Worm (Caenorhabditis elegans) whole organism, mixed stage, embryonic: ENCODE results near the gene F39B3.3.
A peak's percentile ranks its signal among the peaks of the same experiment; 100 is the strongest.

Experiments used
- M03D4.4 ChIP-seq: sonication (generic microtip); optimal IDR thresholded peaks from 2 replicates; lab custom pipeline; 2017; ENCODE audit warnings: mild to moderate bottlenecking, missing genetic modification characterization, missing compliant biosample characterization
- bed-3 ChIP-seq: fragments of 200-800 bp; sonication (Bioruptor generic); optimal IDR thresholded peaks from 3 replicates; lab custom pipeline; 2018; ENCODE audit warnings: mild to moderate bottlenecking, missing genetic modification characterization, moderate library complexity, missing compliant biosample characterization
- blmp-1 ChIP-seq: fragments of 150-350 bp; optimal IDR thresholded peaks from 2 replicates; lab custom pipeline; 2014; ENCODE audit warnings: missing biosample characterization, missing genetic modification characterization
- ceh-39 ChIP-seq: fragments of 150-350 bp; optimal IDR thresholded peaks from 2 replicates; lab custom pipeline; 2014; ENCODE audit warnings: missing biosample characterization, missing genetic modification characterization
- ceh-43 ChIP-seq: fragments of 200-800 bp; sonication (Bioruptor generic); optimal IDR thresholded peaks from 2 replicates; lab custom pipeline; 2018; ENCODE audit warnings: mild to moderate bottlenecking, missing genetic modification characterization, moderate library complexity, missing compliant biosample characterization
- ceh-83 ChIP-seq: fragments of 200-800 bp; sonication (Bioruptor generic); optimal IDR thresholded peaks from 2 replicates; lab custom pipeline; 2018; ENCODE audit warnings: mild to moderate bottlenecking, missing genetic modification characterization, missing compliant biosample characterization
- ces-1 ChIP-seq: fragments of 150-350 bp; optimal IDR thresholded peaks from 2 replicates; lab custom pipeline; 2014; ENCODE audit warnings: missing biosample characterization, missing genetic modification reagents, missing genetic modification characterization
- cnd-1 ChIP-seq: fragments of 200-800 bp; sonication (Bioruptor generic); optimal IDR thresholded peaks from 2 replicates; lab custom pipeline; 2018; ENCODE audit warnings: mild to moderate bottlenecking, missing genetic modification characterization, missing compliant biosample characterization
- drap-1 ChIP-seq: fragments of 200-800 bp; sonication (Bioruptor generic); optimal IDR thresholded peaks from 3 replicates; lab custom pipeline; 2018; ENCODE audit warnings: mild to moderate bottlenecking, missing genetic modification characterization, missing compliant biosample characterization
- elt-1 ChIP-seq: sonication (generic microtip); optimal IDR thresholded peaks from 2 replicates; lab custom pipeline; 2017; ENCODE audit warnings: missing genetic modification characterization, mild to moderate bottlenecking, missing compliant biosample characterization, antibody characterized with exemption, moderate library complexity, borderline replicate concordance; ENCODE audit not compliant: insufficient read depth
- elt-3 ChIP-seq: fragments of 150-350 bp; optimal IDR thresholded peaks from 2 replicates; lab custom pipeline; 2014; ENCODE audit warnings: missing biosample characterization, missing genetic modification characterization
- flh-1 ChIP-seq: fragments of 200-800 bp; sonication (Bioruptor generic); optimal IDR thresholded peaks from 2 replicates; lab custom pipeline; 2018; ENCODE audit warnings: mild to moderate bottlenecking, missing genetic modification characterization, moderate library complexity, missing compliant biosample characterization
- ham-2 ChIP-seq: fragments of 200-800 bp; sonication (Bioruptor generic); optimal IDR thresholded peaks from 2 replicates; lab custom pipeline; 2018; ENCODE audit warnings: mild to moderate bottlenecking, missing genetic modification characterization, missing compliant biosample characterization
- hlh-1 ChIP-seq: fragments of 150-350 bp; optimal IDR thresholded peaks from 2 replicates; lab custom pipeline; 2014; ENCODE audit warnings: missing biosample characterization, missing genetic modification reagents, missing genetic modification characterization
- lin-13 ChIP-seq: fragments of 150-350 bp; optimal IDR thresholded peaks from 2 replicates; lab custom pipeline; 2014; ENCODE audit warnings: missing biosample characterization, missing genetic modification characterization
- lin-32 ChIP-seq: fragments of 200-800 bp; sonication (Bioruptor generic); optimal IDR thresholded peaks from 2 replicates; lab custom pipeline; 2018; ENCODE audit warnings: mild to moderate bottlenecking, missing genetic modification characterization, missing compliant biosample characterization
- lsy-2 ChIP-seq: fragments of 150-350 bp; optimal IDR thresholded peaks from 2 replicates; lab custom pipeline; 2014; ENCODE audit warnings: missing biosample characterization, missing genetic modification characterization
- mab-5 ChIP-seq: fragments of 150-350 bp; optimal IDR thresholded peaks from 2 replicates; lab custom pipeline; 2014; ENCODE audit warnings: missing biosample characterization, missing genetic modification characterization
- mep-1 ChIP-seq: fragments of 150-350 bp; optimal IDR thresholded peaks from 2 replicates; lab custom pipeline; 2017; ENCODE audit warnings: missing biosample characterization, missing genetic modification reagents, missing genetic modification characterization, inconsistent platforms
- mls-2 ChIP-seq: sonication (generic microtip); optimal IDR thresholded peaks from 2 replicates; lab custom pipeline; 2016; ENCODE audit warnings: mild to moderate bottlenecking, missing genetic modification characterization, moderate library complexity, missing compliant biosample characterization
- nhr-12 ChIP-seq: fragments of 150-350 bp; optimal IDR thresholded peaks from 2 replicates; lab custom pipeline; 2014; ENCODE audit warnings: missing biosample characterization, missing genetic modification characterization
- nhr-2 ChIP-seq: fragments of 150-350 bp; optimal IDR thresholded peaks from 2 replicates; lab custom pipeline; 2014; ENCODE audit warnings: missing biosample characterization, missing genetic modification characterization
- nhr-237 ChIP-seq: fragments of 150-350 bp; optimal IDR thresholded peaks from 2 replicates; lab custom pipeline; 2014; ENCODE audit warnings: missing biosample characterization, missing genetic modification characterization
- nhr-28 ChIP-seq: fragments of 150-350 bp; optimal IDR thresholded peaks from 2 replicates; lab custom pipeline; 2014; ENCODE audit warnings: missing biosample characterization, missing genetic modification characterization
- pha-4 ChIP-seq: fragments of 150-350 bp; optimal IDR thresholded peaks from 2 replicates; lab custom pipeline; 2018; ENCODE audit warnings: missing biosample characterization, missing genetic modification reagents, missing genetic modification characterization
- sem-2 ChIP-seq: fragments of 200-800 bp; sonication (Bioruptor generic); optimal IDR thresholded peaks from 2 replicates; lab custom pipeline; 2018; ENCODE audit warnings: mild to moderate bottlenecking, missing genetic modification characterization, missing compliant biosample characterization
- snpc-4 ChIP-seq: fragments of 150-350 bp; optimal IDR thresholded peaks from 2 replicates; lab custom pipeline; 2014; ENCODE audit warnings: missing biosample characterization, missing genetic modification characterization
- sptf-1 ChIP-seq: sonication (generic microtip); optimal IDR thresholded peaks from 2 replicates; lab custom pipeline; 2017; ENCODE audit warnings: mild to moderate bottlenecking, missing genetic modification characterization, moderate library complexity, missing compliant biosample characterization
- tbx-8 ChIP-seq: fragments of 200-800 bp; sonication (Bioruptor generic); optimal IDR thresholded peaks from 2 replicates; lab custom pipeline; 2018; ENCODE audit warnings: mild to moderate bottlenecking, missing genetic modification characterization, moderate library complexity, missing compliant biosample characterization
- unc-120 ChIP-seq: sonication (generic microtip); optimal IDR thresholded peaks from 2 replicates; lab custom pipeline; 2017; ENCODE audit warnings: missing genetic modification characterization, missing compliant biosample characterization; ENCODE audit not compliant: poor library complexity, severe bottlenecking
- unc-39 ChIP-seq: fragments of 150-350 bp; optimal IDR thresholded peaks from 2 replicates; lab custom pipeline; 2014; ENCODE audit warnings: missing biosample characterization, missing genetic modification characterization
- unc-62 ChIP-seq: fragments of 150-350 bp; optimal IDR thresholded peaks from 2 replicates; lab custom pipeline; 2014; ENCODE audit warnings: missing biosample characterization, missing genetic modification reagents, missing genetic modification characterization
- zip-8 ChIP-seq: fragments of 150-350 bp; optimal IDR thresholded peaks from 2 replicates; lab custom pipeline; 2014; ENCODE audit warnings: missing biosample characterization, missing genetic modification characterization
- ztf-11 ChIP-seq: fragments of 150-350 bp; optimal IDR thresholded peaks from 2 replicates; lab custom pipeline; 2014; ENCODE audit warnings: missing biosample characterization, missing genetic modification characterization

Gene F39B3.3

DNA sequence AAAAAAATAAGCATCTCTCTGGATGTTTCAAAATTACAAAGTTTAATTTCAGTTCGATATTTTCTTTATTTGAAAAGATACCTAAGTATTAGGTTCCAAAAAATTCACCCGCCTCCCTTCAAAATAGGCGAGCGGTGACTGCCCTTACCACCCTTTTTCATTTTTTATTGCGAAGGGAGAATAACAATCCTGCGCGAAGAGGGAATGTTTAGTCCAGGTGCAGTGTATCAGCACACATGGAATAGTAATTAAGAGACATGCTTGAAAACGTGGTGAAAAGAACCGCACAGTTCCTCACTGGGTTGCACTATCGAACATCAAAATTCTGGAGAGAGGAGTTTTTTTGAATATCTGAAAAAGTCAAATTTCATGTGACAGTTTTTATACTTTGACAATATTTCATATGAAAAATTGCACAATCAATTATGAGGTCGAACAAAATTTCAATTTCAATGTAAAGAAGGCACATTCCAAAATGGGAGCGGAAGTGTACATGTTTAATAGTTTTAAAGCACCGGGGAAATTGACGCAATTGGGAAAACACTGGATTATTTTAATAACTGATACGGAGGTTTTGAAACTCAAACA, 34.5 kb downstream of the F39B3.3 start:
- peak; percentile 23 for TF ChIP-seq unc-120 (tag; lab: Kevin White, UChicago)
- no peak for TF ChIP-seq ham-2 (GFP tag; lab: Kevin White, UChicago)
- no peak for TF ChIP-seq mls-2 (tag; lab: Kevin White, UChicago)
- TF ChIP-seq elt-3 (tag; lab: Kevin White, UChicago): no peak
- no peak for TF ChIP-seq zip-8 (tag; lab: Kevin White, UChicago)
- TF ChIP-seq ceh-43 (GFP tag; lab: Kevin White, UChicago): no peak
- peak; percentile 49 for TF ChIP-seq ces-1 (GFP tag; lab: Kevin White, UChicago)
- TF ChIP-seq nhr-2 (tag; lab: Kevin White, UChicago): no peak
- peak; percentile 8 for TF ChIP-seq lsy-2 (tag; lab: Kevin White, UChicago)
- no peak for TF ChIP-seq ceh-83
- TF ChIP-seq unc-62: no peak
- no peak for TF ChIP-seq flh-1
- no peak for TF ChIP-seq nhr-12 (tag; lab: Kevin White, UChicago)
- TF ChIP-seq cnd-1 (tag; lab: Kevin White, UChicago): no peak
- no peak for TF ChIP-seq ztf-11 (tag; lab: Kevin White, UChicago)
- TF ChIP-seq mab-5 (tag; lab: Kevin White, UChicago): no peak
- no peak for TF ChIP-seq lin-13 (tag; lab: Kevin White, UChicago)
- no peak for TF ChIP-seq snpc-4 (tag; lab: Kevin White, UChicago)
- no peak for TF ChIP-seq blmp-1
- TF ChIP-seq unc-39 (tag; lab: Kevin White, UChicago): no peak
- TF ChIP-seq tbx-8 (GFP tag; lab: Kevin White, UChicago): no peak
- no peak for TF ChIP-seq nhr-28
- TF ChIP-seq elt-1: no peak
- TF ChIP-seq bed-3: no peak
- no peak for TF ChIP-seq M03D4.4 (tag; lab: Kevin White, UChicago)
- peak; percentile 52 for TF ChIP-seq drap-1 (GFP tag; lab: Kevin White, UChicago)
- TF ChIP-seq hlh-1 (tag; lab: Kevin White, UChicago): no peak
- no peak for TF ChIP-seq sem-2 (GFP tag; lab: Kevin White, UChicago)
- TF ChIP-seq ceh-39 (tag; lab: Kevin White, UChicago): no peak
- TF ChIP-seq lin-32: no peak
- TF ChIP-seq sptf-1 (tag; lab: Kevin White, UChicago): peak; percentile 25
- peak; percentile 83 for TF ChIP-seq nhr-237 (tag; lab: Kevin White, UChicago)
- no peak for TF ChIP-seq pha-4 (tag; lab: Kevin White, UChicago)

DNA sequence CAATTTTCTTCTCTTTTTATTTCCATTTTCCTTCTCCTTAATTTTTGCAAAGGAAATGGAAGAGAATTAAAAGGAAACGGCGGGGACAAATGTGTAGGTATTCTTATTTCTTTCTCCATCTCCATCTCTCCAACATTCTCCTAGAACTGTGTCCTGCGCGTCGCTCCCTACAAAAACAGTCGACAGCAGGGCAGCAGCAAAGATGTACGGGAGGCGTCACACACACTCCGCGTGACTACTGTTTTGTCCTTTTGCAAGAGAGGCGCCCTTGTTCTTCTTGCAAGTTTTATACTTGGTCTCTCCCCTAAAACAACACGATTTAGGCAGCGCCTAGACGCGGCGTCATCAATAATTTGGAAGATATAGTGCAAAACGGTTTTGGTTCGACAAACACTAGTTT, 38.9 kb downstream of the F39B3.3 start:
- TF ChIP-seq nhr-28 (no peak), bed-3 (no peak)

DNA sequence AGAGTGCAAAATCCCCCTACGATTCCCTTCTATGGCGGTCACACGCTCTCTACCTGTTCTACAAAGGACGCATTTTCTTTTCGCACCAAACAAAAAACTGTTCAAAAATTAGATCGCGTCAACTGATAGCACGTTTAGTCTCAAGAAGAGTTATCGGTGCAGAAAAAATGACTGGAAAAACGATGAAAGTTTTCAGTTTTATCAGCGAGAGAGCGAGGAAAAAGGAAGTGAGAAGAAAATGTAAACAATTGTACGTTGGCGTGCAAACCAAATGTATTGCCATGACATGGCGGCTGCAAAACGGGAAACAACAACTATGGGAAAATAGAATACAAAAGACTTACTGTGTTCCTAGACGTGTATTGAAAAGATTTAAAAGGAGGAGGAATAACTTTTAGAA, 41.3 kb downstream of the F39B3.3 start:
- no peak for TF ChIP-seq blmp-1
- TF ChIP-seq zip-8 (tag; lab: Kevin White, UChicago): no peak
- no peak for TF ChIP-seq ceh-39 (tag; lab: Kevin White, UChicago)
- no peak for TF ChIP-seq lin-13 (tag; lab: Kevin White, UChicago)
- TF ChIP-seq ztf-11 (tag; lab: Kevin White, UChicago): no peak
- TF ChIP-seq ceh-83: no peak
- TF ChIP-seq mab-5 (tag; lab: Kevin White, UChicago): no peak
- TF ChIP-seq snpc-4 (tag; lab: Kevin White, UChicago): no peak
- no peak for TF ChIP-seq drap-1 (GFP tag; lab: Kevin White, UChicago)
- TF ChIP-seq lsy-2 (tag; lab: Kevin White, UChicago): no peak
- no peak for TF ChIP-seq unc-120 (tag; lab: Kevin White, UChicago)
- TF ChIP-seq ceh-43 (GFP tag; lab: Kevin White, UChicago): no peak
- TF ChIP-seq unc-62: no peak

DNA sequence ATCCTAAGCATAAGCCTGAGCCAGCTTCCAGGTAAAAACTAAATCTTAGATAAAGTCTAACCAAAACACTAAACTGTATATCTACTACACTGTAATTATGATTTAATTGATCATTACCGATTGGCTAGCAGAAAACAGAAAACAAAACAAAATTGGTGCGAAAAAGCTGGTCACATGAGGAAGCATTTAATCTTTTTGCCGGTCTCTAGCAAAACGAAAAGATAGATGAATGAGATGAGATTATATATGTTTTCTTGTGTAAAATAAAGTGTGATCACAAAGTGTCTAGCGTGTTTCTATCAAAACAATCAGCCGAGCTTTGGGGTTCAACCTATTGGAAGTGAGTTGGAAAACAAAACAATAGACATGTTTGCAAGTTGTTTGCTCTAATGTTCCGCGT, 44.0 kb downstream of the F39B3.3 start:
- no peak for TF ChIP-seq unc-120 (tag; lab: Kevin White, UChicago)
- TF ChIP-seq mep-1 (tag; lab: Kevin White, UChicago): no peak
- TF ChIP-seq ceh-83: no peak
- no peak for TF ChIP-seq ztf-11 (tag; lab: Kevin White, UChicago)
- TF ChIP-seq, all 35 proteins: peak for 0
